Fruit fly (Drosophila melanogaster): ENCODE data around the gene tut.

The tut gene

dm6 chr3L:8186627-8187396 is 23.7 kb downstream of the tut start, which contains the start of the genes ERR and Atg18a (continued):
- TF ChIP-seq CG6854 (GFP tag; optimal IDR thresholded peaks at IDR 0.05): peak; percentile 20
- no peak for TF ChIP-seq CG6276 (GFP tag; optimal IDR thresholded peaks at IDR 0.05)
- TF ChIP-seq pdm3 (GFP tag; optimal IDR thresholded peaks at IDR 0.05): no peak
- peak; percentile 12 for TF ChIP-seq CG1621 (tag; optimal IDR thresholded peaks at IDR 0.05)
- peak; percentile 88 for TF ChIP-seq esn (GFP tag; optimal IDR thresholded peaks at IDR 0.05)
- TF ChIP-seq CG6808 (GFP tag; optimal IDR thresholded peaks at IDR 0.05): peak; percentile 58
- no peak for TF ChIP-seq spab (GFP tag; optimal IDR thresholded peaks at IDR 0.05)
- TF ChIP-seq CG9139 (GFP tag; optimal IDR thresholded peaks at IDR 0.05): no peak
- peak; percentile 70 for TF ChIP-seq CG8632 (GFP tag; optimal IDR thresholded peaks at IDR 0.05)

dm6 chr3L:8185263-8186227 is 25.0 kb downstream of the tut start:
- peak; percentile 77 for TF ChIP-seq svp (GFP tag)
- TF ChIP-seq CG11762 (GFP tag; optimal IDR thresholded peaks at IDR 0.05; ENCODE audit: insufficient read depth): peak; percentile 57
- peak; percentile 82 for TF ChIP-seq Sox14 (GFP tag; optimal IDR thresholded peaks at IDR 0.05)
- peak; percentile 94 for TF ChIP-seq Eip78C (GFP tag)
- TF ChIP-seq CG11294 (GFP tag; IDR thresholded peaks at IDR 0.05): peak; percentile 32; the same call in 1 of the 2 replicates
- peak; percentile 53 for TF ChIP-seq topi (GFP tag; optimal IDR thresholded peaks at IDR 0.05)
- no peak for TF ChIP-seq Smox (GFP tag; optimal IDR thresholded peaks at IDR 0.05)
- peak; percentile 63; the same call in 2 of the 3 replicates for TF ChIP-seq CG6163 (GFP tag; IDR thresholded peaks at IDR 0.05)
- peak; percentile 36 for TF ChIP-seq dsx (GFP tag; optimal IDR thresholded peaks at IDR 0.05; ENCODE audit: poor library complexity, severe bottlenecking)
- peak; percentile 55 for TF ChIP-seq CG16779 (tag; optimal IDR thresholded peaks at IDR 0.05)
- TF ChIP-seq CG8319 (GFP tag; optimal IDR thresholded peaks at IDR 0.05): peak; percentile 46
- peak; percentile 58 for TF ChIP-seq vri (GFP tag; optimal IDR thresholded peaks at IDR 0.05)
- peak; percentile 14 for TF ChIP-seq dac (GFP tag; optimal IDR thresholded peaks at IDR 0.05)
- TF ChIP-seq CG34406 (GFP tag; optimal IDR thresholded peaks at IDR 0.05): peak; percentile 25
- TF ChIP-seq CG32006 (GFP tag; optimal IDR thresholded peaks at IDR 0.05): peak; percentile 75
- peak; percentile 50 for TF ChIP-seq CG8632 (GFP tag; optimal IDR thresholded peaks at IDR 0.05)
- peak; percentile 43 for TF ChIP-seq lz (GFP tag; optimal IDR thresholded peaks at IDR 0.05)
- TF ChIP-seq Eip93F (GFP tag; optimal IDR thresholded peaks at IDR 0.05): no peak
- TF ChIP-seq CG15336 (GFP tag; IDR thresholded peaks at IDR 0.05): 0 out of 2 replicates have a peak, but pooled peaks have one; percentile 55
- peak; percentile 74 for TF ChIP-seq acj6 (GFP tag; optimal IDR thresholded peaks at IDR 0.05)
- peak; percentile 70 for TF ChIP-seq CG3919 (GFP tag; optimal IDR thresholded peaks at IDR 0.05)
- peak; percentile 74 for TF ChIP-seq fkh (GFP tag; optimal IDR thresholded peaks at IDR 0.05)
- TF ChIP-seq ss (GFP tag; optimal IDR thresholded peaks at IDR 0.05): peak in 1 of 2 experiments; percentile 13
- peak; percentile 64 for TF ChIP-seq CG7368 (GFP tag; optimal IDR thresholded peaks at IDR 0.05)
- TF ChIP-seq CG8119 (GFP tag; IDR thresholded peaks at IDR 0.05): peak; percentile 50
- peak; percentile 52 for TF ChIP-seq Hr39 (GFP tag; optimal IDR thresholded peaks at IDR 0.05)
- peak; percentile 28 for TF ChIP-seq CG31627 (GFP tag; optimal IDR thresholded peaks at IDR 0.05)
- peak; percentile 68 for TF ChIP-seq pdm3 (GFP tag; optimal IDR thresholded peaks at IDR 0.05)
- TF ChIP-seq net (GFP tag; optimal IDR thresholded peaks at IDR 0.05): peak; percentile 55
- no peak for TF ChIP-seq CG9139 (GFP tag; optimal IDR thresholded peaks at IDR 0.05)
- peak; percentile 21 for TF ChIP-seq Ets21C (GFP tag; optimal IDR thresholded peaks at IDR 0.05)
- peak; percentile 63 for TF ChIP-seq Eip75B (GFP tag; optimal IDR thresholded peaks at IDR 0.05)
- peak; percentile 51 for TF ChIP-seq CG11902 (GFP tag; optimal IDR thresholded peaks at IDR 0.05)
- peak; percentile 31 for TF ChIP-seq cyc (GFP tag; optimal IDR thresholded peaks at IDR 0.05)
- no peak for TF ChIP-seq CG6854 (GFP tag; optimal IDR thresholded peaks at IDR 0.05)
- TF ChIP-seq OdsH (GFP tag; optimal IDR thresholded peaks at IDR 0.05): peak; percentile 79
- no peak for TF ChIP-seq CG6276 (GFP tag; optimal IDR thresholded peaks at IDR 0.05)
- TF ChIP-seq Sox15 (GFP tag; optimal IDR thresholded peaks at IDR 0.05): peak; percentile 60
- peak; percentile 53 for TF ChIP-seq esn (GFP tag; optimal IDR thresholded peaks at IDR 0.05)
- TF ChIP-seq fd85E (GFP tag; optimal IDR thresholded peaks at IDR 0.05): no peak
- no peak for TF ChIP-seq Blimp-1 (GFP tag; optimal IDR thresholded peaks at IDR 0.05)
- TF ChIP-seq spab (GFP tag; optimal IDR thresholded peaks at IDR 0.05): peak; percentile 53

All from whole organism, prepupa.